Worm (Caenorhabditis elegans) whole organism, midembryonic: Measurements from ENCODE around the gene K05F1.8.

Source experiments
- T22C8.4 ChIP-seq: fragments of 200-800 bp; sonication (Bioruptor generic); IDR thresholded peaks from 2 replicates; pipeline ENCODE4 v1.3.6; 2022; ENCODE audit warnings: missing genetic modification characterization, missing compliant biosample characterization
- cog-1 ChIP-seq: sonication (generic microtip); optimal IDR thresholded peaks from 2 replicates; lab custom pipeline; 2016; ENCODE audit warnings: missing genetic modification characterization, missing compliant biosample characterization
- flt-1 ChIP-seq: fragments of 200-800 bp; sonication (Bioruptor generic); IDR thresholded peaks from 2 replicates; pipeline ENCODE4 v1.3.6; 2022; ENCODE audit warnings: missing genetic modification characterization, missing compliant biosample characterization
- klf-2 ChIP-seq: fragments of 200-800 bp; sonication (Bioruptor generic); conservative IDR thresholded peaks from 2 replicates; pipeline ENCODE4 v1.3.6; 2022; ENCODE audit warnings: missing genetic modification reagents, missing genetic modification characterization, missing compliant biosample characterization
- med-1 ChIP-seq: sonication (generic microtip); optimal IDR thresholded peaks from 2 replicates; lab custom pipeline; 2017; ENCODE audit warnings: missing genetic modification characterization, mild to moderate bottlenecking, missing compliant biosample characterization, antibody characterized with exemption, missing genetic modification reagents; ENCODE audit not compliant: insufficient read depth
- tab-1 ChIP-seq: fragments of 200-800 bp; sonication (Bioruptor generic); IDR thresholded peaks from 2 replicates; pipeline ENCODE4 v1.3.6; 2022; ENCODE audit warnings: missing genetic modification characterization, missing compliant biosample characterization
- ztf-23 ChIP-seq: fragments of 200-800 bp; sonication (Bioruptor generic); IDR thresholded peaks from 2 replicates; pipeline ENCODE4 v1.3.6; 2022; ENCODE audit warnings: missing genetic modification reagents, missing genetic modification characterization, missing compliant biosample characterization
- ztf-29 ChIP-seq: fragments of 200-800 bp; sonication (Bioruptor generic); IDR thresholded peaks from 2 replicates; pipeline ENCODE4 v1.3.6; 2022; ENCODE audit warnings: missing genetic modification reagents, missing genetic modification characterization, missing compliant biosample characterization

ce11 chrII:5810230-5810629, 10.8 kb upstream of the K05F1.8 start, which contains the start of the genes msp-64 and ZK1248.5:
- TF ChIP-seq ztf-29 (GFP tag; lab: Robert Waterston, UW) (no peak), klf-2 (GFP tag; lab: Robert Waterston, UW) (no peak), T22C8.4 (GFP tag; lab: Robert Waterston, UW) (no peak), ztf-23 (GFP tag; lab: Robert Waterston, UW) (no peak), tab-1 (no peak), flt-1 (GFP tag; lab: Robert Waterston, UW) (no peak), cog-1 (tag; lab: Kevin White, UChicago) (no peak), med-1 (GFP tag; lab: Kevin White, UChicago) (no peak)
